Fruit fly (Drosophila melanogaster) whole organism, embryonic: ENCODE data around the gene IntS10.
A peak's percentile ranks its signal among the peaks of the same experiment; 100 is the strongest.

Source experiments
- Abd-B ChIP-seq: fragments of 200-800 bp; sonication (Bioruptor generic); optimal IDR thresholded peaks from 2 replicates; lab custom pipeline; 2018; ENCODE audit warnings: missing biosample characterization, mild to moderate bottlenecking, missing genetic modification characterization, moderate library complexity
- BEAF-32 ChIP-seq: fragments of 200-800 bp; sonication (Bioruptor generic); optimal IDR thresholded peaks from 3 replicates; lab custom pipeline; 2017; ENCODE audit warnings: missing biosample characterization, missing genetic modification characterization, mild to moderate bottlenecking, moderate library complexity, missing genetic modification reagents
- BtbVII ChIP-seq: fragments of 200-800 bp; sonication (Bioruptor generic); optimal IDR thresholded peaks from 3 replicates; lab custom pipeline; 2017; ENCODE audit warnings: missing biosample characterization, mild to moderate bottlenecking, missing genetic modification characterization
- CG10209 ChIP-seq: fragments of 200-800 bp; sonication (Bioruptor generic); optimal IDR thresholded peaks from 3 replicates; lab custom pipeline; 2017; ENCODE audit warnings: missing biosample characterization, mild to moderate bottlenecking, missing genetic modification characterization, missing genetic modification reagents
- CG10431 ChIP-seq: fragments of 200-800 bp; sonication (Bioruptor generic); optimal IDR thresholded peaks from 3 replicates; lab custom pipeline; 2018; ENCODE audit warnings: missing biosample characterization, mild to moderate bottlenecking, missing genetic modification characterization
- CG10654 ChIP-seq: fragments of 200-800 bp; sonication (Bioruptor generic); optimal IDR thresholded peaks from 2 replicates; lab custom pipeline; 2016; ENCODE audit warnings: missing biosample characterization, missing genetic modification characterization
- CG11504 ChIP-seq: fragments of 200-800 bp; sonication (Bioruptor generic); optimal IDR thresholded peaks from 3 replicates; lab custom pipeline; 2019; ENCODE audit warnings: missing biosample characterization, mild to moderate bottlenecking, missing genetic modification characterization, moderate library complexity
- CG14860 ChIP-seq: fragments of 200-800 bp; sonication (Bioruptor generic); IDR thresholded peaks from 3 replicates; pipeline ENCODE4 v1.3.6; 2022; ENCODE audit warnings: missing biosample characterization, missing genetic modification characterization; ENCODE audit not compliant: partially characterized antibody
- CG1603 ChIP-seq: fragments of 200-800 bp; sonication (Bioruptor generic); optimal IDR thresholded peaks from 2 replicates; lab custom pipeline; 2019; ENCODE audit warnings: missing biosample characterization, mild to moderate bottlenecking, missing genetic modification characterization, moderate library complexity
- CG16863 ChIP-seq: fragments of 200-800 bp; sonication (Bioruptor generic); optimal IDR thresholded peaks from 3 replicates; lab custom pipeline; 2016; ENCODE audit warnings: missing biosample characterization, missing genetic modification characterization
- CG17359 ChIP-seq: fragments of 200-800 bp; sonication (Bioruptor generic); optimal IDR thresholded peaks from 3 replicates; lab custom pipeline; 2018; ENCODE audit warnings: missing biosample characterization, mild to moderate bottlenecking, missing genetic modification characterization, moderate library complexity
- CG17568 ChIP-seq: fragments of 200-800 bp; sonication (Bioruptor generic); optimal IDR thresholded peaks from 2 replicates; lab custom pipeline; 2018; ENCODE audit warnings: missing biosample characterization, mild to moderate bottlenecking, missing genetic modification characterization, moderate library complexity
- CG2120 ChIP-seq: fragments of 200-800 bp; sonication (Bioruptor generic); optimal IDR thresholded peaks from 3 replicates; lab custom pipeline; 2016; ENCODE audit warnings: missing biosample characterization, missing genetic modification characterization
- CG2678 ChIP-seq: fragments of 200-800 bp; sonication (Bioruptor generic); optimal IDR thresholded peaks from 3 replicates; lab custom pipeline; 2019; ENCODE audit warnings: missing biosample characterization, mild to moderate bottlenecking, missing genetic modification characterization, moderate library complexity
- CG30403 ChIP-seq: fragments of 200-800 bp; sonication (Bioruptor generic); optimal IDR thresholded peaks from 3 replicates; lab custom pipeline; 2016; ENCODE audit warnings: missing biosample characterization, missing genetic modification characterization
- CG32767 ChIP-seq: fragments of 200-800 bp; sonication (Bioruptor generic); IDR thresholded peaks from 2 replicates; pipeline ENCODE4 v1.3.6; 2022; ENCODE audit warnings: missing biosample characterization, missing genetic modification characterization
- CG33557 ChIP-seq: fragments of 200-800 bp; sonication (Bioruptor generic); optimal IDR thresholded peaks from 2 replicates; lab custom pipeline; 2019; ENCODE audit warnings: missing biosample characterization, mild to moderate bottlenecking, missing genetic modification characterization, moderate library complexity
- CG3847 ChIP-seq: fragments of 200-800 bp; sonication (Bioruptor generic); IDR thresholded peaks from 2 replicates; pipeline ENCODE4 v1.3.6; 2022; ENCODE audit warnings: missing biosample characterization, missing genetic modification characterization
- CG4617 ChIP-seq: fragments of 200-800 bp; sonication (Bioruptor generic); optimal IDR thresholded peaks from 3 replicates; lab custom pipeline; 2016; ENCODE audit warnings: missing biosample characterization, missing genetic modification characterization, borderline replicate concordance
- CG7745 ChIP-seq: fragments of 200-800 bp; sonication (Bioruptor generic); optimal IDR thresholded peaks from 2 replicates; lab custom pipeline; 2018; ENCODE audit warnings: missing biosample characterization, mild to moderate bottlenecking, missing genetic modification characterization, moderate library complexity
- CG8290 ChIP-seq, 3 experiments: fragments of 200-800 bp; sonication (Bioruptor generic); optimal IDR thresholded peaks; 2 replicates each; lab custom pipeline; 2016 to 2019; ENCODE audit warnings: missing biosample characterization in 3 of 3, missing genetic modification characterization in 3 of 3, mild to moderate bottlenecking in 2 of 3, moderate library complexity in 1 of 3
- CG9727 ChIP-seq: fragments of 200-800 bp; sonication (Bioruptor generic); optimal IDR thresholded peaks from 3 replicates; lab custom pipeline; 2017; ENCODE audit warnings: missing biosample characterization, mild to moderate bottlenecking, missing genetic modification characterization
- Chrac-16 ChIP-seq: fragments of 200-800 bp; sonication (Bioruptor generic); optimal IDR thresholded peaks from 3 replicates; lab custom pipeline; 2016; ENCODE audit warnings: missing biosample characterization, missing genetic modification characterization
- HLH4C ChIP-seq: fragments of 200-800 bp; sonication (Bioruptor generic); IDR thresholded peaks from 3 replicates; pipeline ENCODE4 v1.3.6; 2022; ENCODE audit warnings: missing biosample characterization, missing genetic modification characterization; ENCODE audit not compliant: partially characterized antibody
- Hr51 ChIP-seq, 2 experiments: fragments of 200-800 bp; sonication (Bioruptor generic); optimal IDR thresholded peaks; 2 replicates in 1 of 2; 3 replicates in 1 of 2; lab custom pipeline; 2016 to 2018; ENCODE audit warnings: missing biosample characterization in 2 of 2, missing genetic modification characterization in 2 of 2, mild to moderate bottlenecking in 1 of 2, moderate library complexity in 1 of 2
- Med ChIP-seq: fragments of 200-800 bp; sonication (Bioruptor generic); peaks from one replicate; lab custom pipeline; 2016; ENCODE audit warnings: missing biosample characterization, missing genetic modification characterization, mild to moderate bottlenecking, inconsistent platforms, moderate library complexity
- Mrtf ChIP-seq: fragments of 200-800 bp; sonication (Bioruptor generic); IDR thresholded peaks from 3 replicates; pipeline ENCODE4 v1.3.6; 2022; ENCODE audit warnings: missing biosample characterization, missing genetic modification characterization
- NC2β ChIP-seq: fragments of 200-800 bp; sonication (Bioruptor generic); optimal IDR thresholded peaks from 2 replicates; lab custom pipeline; 2016; ENCODE audit warnings: missing biosample characterization, missing genetic modification characterization
- Oli ChIP-seq: fragments of 200-800 bp; sonication (Bioruptor generic); optimal IDR thresholded peaks from 2 replicates; lab custom pipeline; 2018; ENCODE audit warnings: missing biosample characterization, mild to moderate bottlenecking, missing genetic modification characterization, moderate library complexity
- Opbp ChIP-seq: fragments of 200-800 bp; sonication (Bioruptor generic); IDR thresholded peaks from 3 replicates; pipeline ENCODE4 v1.3.6; 2022; ENCODE audit warnings: missing biosample characterization, missing genetic modification characterization; ENCODE audit not compliant: partially characterized antibody
- Rfx ChIP-seq: fragments of 200-800 bp; sonication (Bioruptor generic); IDR thresholded peaks from 2 replicates; pipeline ENCODE4 v1.3.6; 2022; ENCODE audit warnings: missing biosample characterization, missing genetic modification characterization
- Vsx1 ChIP-seq: fragments of 200-800 bp; sonication (Bioruptor generic); optimal IDR thresholded peaks from 2 replicates; lab custom pipeline; 2017; ENCODE audit warnings: missing biosample characterization, mild to moderate bottlenecking, missing genetic modification characterization, missing genetic modification reagents
- amos ChIP-seq: fragments of 200-800 bp; sonication (Bioruptor generic); IDR thresholded peaks from 2 replicates; pipeline ENCODE4 v1.3.6; 2022; ENCODE audit warnings: missing biosample characterization, missing genetic modification characterization; ENCODE audit not compliant: partially characterized antibody
- dm ChIP-seq: fragments of 200-800 bp; sonication (Bioruptor generic); optimal IDR thresholded peaks from 3 replicates; lab custom pipeline; 2016; ENCODE audit warnings: missing biosample characterization, missing genetic modification characterization
- dmrt99B ChIP-seq: fragments of 200-800 bp; sonication (Bioruptor generic); optimal IDR thresholded peaks from 2 replicates; lab custom pipeline; 2018; ENCODE audit warnings: missing biosample characterization, mild to moderate bottlenecking, missing genetic modification characterization, moderate library complexity
- eve ChIP-seq, 2 experiments: fragments of >200 bp; optimal IDR thresholded peaks; 2 replicates each; lab custom pipeline; 2017; ENCODE audit warnings: missing biosample characterization in 2 of 2, missing genetic modification characterization in 2 of 2
- ewg ChIP-seq: fragments of 200-800 bp; sonication (Bioruptor generic); optimal IDR thresholded peaks from 3 replicates; lab custom pipeline; 2017; ENCODE audit warnings: mild to moderate bottlenecking, missing biosample characterization, missing genetic modification reagents, missing genetic modification characterization
- fd64A ChIP-seq: fragments of 200-800 bp; sonication (Bioruptor generic); optimal IDR thresholded peaks from 3 replicates; lab custom pipeline; 2018; ENCODE audit warnings: missing biosample characterization, mild to moderate bottlenecking, missing genetic modification characterization
- grau ChIP-seq: fragments of 200-800 bp; optimal IDR thresholded peaks from 3 replicates; lab custom pipeline; 2019; ENCODE audit warnings: missing biosample characterization, mild to moderate bottlenecking, missing genetic modification characterization, moderate library complexity
- grn ChIP-seq: fragments of 200-800 bp; sonication (Bioruptor generic); optimal IDR thresholded peaks from 3 replicates; lab custom pipeline; 2017; ENCODE audit warnings: missing biosample characterization, missing genetic modification characterization
- gsb ChIP-seq: fragments of 200-800 bp; sonication (Bioruptor generic); IDR thresholded peaks from 2 replicates; pipeline ENCODE4 v1.3.6; 2022; ENCODE audit warnings: missing biosample characterization, missing genetic modification characterization
- lola ChIP-seq, 3 experiments: fragments of >200 bp in 2 of 3; fragments of 200-800 bp in 1 of 3; sonication (Bioruptor generic) in 1 of 3; optimal IDR thresholded peaks; 2 replicates each; lab custom pipeline; 2017 to 2019; ENCODE audit warnings: missing biosample characterization in 3 of 3, missing genetic modification characterization in 3 of 3, mild to moderate bottlenecking in 1 of 3, moderate library complexity in 1 of 3
- prd ChIP-seq, 3 experiments: fragments of >200 bp in 2 of 3; fragments of 200-800 bp in 1 of 3; sonication (Bioruptor generic) in 1 of 3; optimal IDR thresholded peaks in 2 of 3; IDR thresholded peaks in 1 of 3; 2 replicates in 2 of 3; 3 replicates in 1 of 3; pipeline versions ENCODE4 v1.3.6 to Lab custom; 2017 to 2022; ENCODE audit warnings: missing biosample characterization in 1 of 3, missing genetic modification characterization in 1 of 3
- row ChIP-seq: fragments of 200-800 bp; sonication (Bioruptor generic); IDR thresholded peaks from 3 replicates; pipeline ENCODE4 v1.3.6; 2022; ENCODE audit warnings: missing biosample characterization, missing genetic modification characterization
- tio ChIP-seq: fragments of 200-800 bp; sonication (Bioruptor generic); optimal IDR thresholded peaks from 2 replicates; lab custom pipeline; 2017; ENCODE audit warnings: missing biosample characterization, missing genetic modification characterization, inconsistent platforms
- unc-4 ChIP-seq: fragments of 200-800 bp; sonication (Bioruptor generic); IDR thresholded peaks from 2 replicates; pipeline ENCODE4 v1.3.6; 2022; ENCODE audit warnings: missing biosample characterization, missing genetic modification characterization; ENCODE audit not compliant: partially characterized antibody
- usp ChIP-seq: fragments of >200 bp; optimal IDR thresholded peaks from 2 replicates; lab custom pipeline; 2017; ENCODE audit warnings: missing biosample characterization, missing genetic modification characterization
- vvl ChIP-seq: fragments of 200-800 bp; sonication (Bioruptor generic); IDR thresholded peaks from 2 replicates; pipeline ENCODE4 v1.3.6; 2022; ENCODE audit warnings: missing biosample characterization, missing genetic modification characterization

IntS10 gene

DNA sequence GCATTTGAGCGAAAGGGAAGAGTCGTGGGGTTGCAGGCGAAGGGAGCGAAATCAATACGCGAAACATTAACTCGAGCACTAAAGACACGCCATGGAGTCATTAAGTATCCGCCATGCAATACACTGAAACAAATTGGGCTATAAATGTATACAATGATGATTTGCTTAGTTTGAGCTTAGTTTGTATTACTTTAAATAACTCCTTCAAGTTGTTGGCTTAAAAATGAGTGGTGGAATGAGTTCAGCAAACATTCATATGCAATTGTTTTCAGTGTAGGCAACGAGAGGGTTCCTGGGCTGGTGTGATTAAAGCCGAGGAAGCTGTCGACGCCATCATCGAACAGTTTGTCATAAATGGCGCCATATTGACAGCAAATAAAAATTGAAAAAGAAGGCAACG, 8.8 kb upstream of the IntS10 start (continued):
- peak; percentile 65 for TF ChIP-seq Med
- no peak for TF ChIP-seq fd64A
- no peak for TF ChIP-seq CG10431 (GFP tag; lab: Kevin White, UChicago)
- peak; percentile 15 for TF ChIP-seq CG2678 (tag; lab: Kevin White, UChicago)
- no peak for TF ChIP-seq NC2β
- no peak for TF ChIP-seq CG7745
- no peak for TF ChIP-seq CG14860
- TF ChIP-seq CG30403 (GFP tag; lab: Kevin White, UChicago): peak; percentile 17
- TF ChIP-seq Mrtf (GFP tag; lab: Robert Waterston, UW): no peak
- TF ChIP-seq dmrt99B (tag; lab: Kevin White, UChicago): peak; percentile 2
- TF ChIP-seq prd (optimal IDR thresholded peaks at IDR 0.05; lab: Kevin White, UChicago): no peak
- TF ChIP-seq prd (GFP tag; IDR thresholded peaks at IDR 0.05; lab: Robert Waterston, UW): no peak
- TF ChIP-seq CG3847: no peak
- no peak for TF ChIP-seq Chrac-16
- TF ChIP-seq dm (GFP tag; lab: Kevin White, UChicago): no peak
- peak; percentile 26 for TF ChIP-seq CG2120 (GFP tag; lab: Kevin White, UChicago)
- TF ChIP-seq CG4617 (GFP tag; lab: Kevin White, UChicago): no peak
- TF ChIP-seq amos (GFP tag; lab: Robert Waterston, UW): no peak
- 0 out of 3 replicates have a peak, but pooled peaks have one; percentile 18 for TF ChIP-seq row
- TF ChIP-seq CG1603 (tag; lab: Kevin White, UChicago): peak; percentile 28
- TF ChIP-seq CG32767 (GFP tag; lab: Robert Waterston, UW): no peak
- peak; percentile 9 for TF ChIP-seq grau (tag; lab: Kevin White, UChicago)
- no peak for TF ChIP-seq Opbp (GFP tag; lab: Robert Waterston, UW)
- peak; percentile 9 for TF ChIP-seq Abd-B
- no peak for TF ChIP-seq CG10654 (GFP tag; lab: Kevin White, UChicago)
- peak in 1 of 2 experiments; percentile 15 for TF ChIP-seq Hr51 (GFP tag; optimal IDR thresholded peaks at IDR 0.05; lab: Kevin White, UChicago)
- TF ChIP-seq BEAF-32: no peak
- no peak for TF ChIP-seq CG17359 (tag; lab: Kevin White, UChicago)
- peak; percentile 45; the same call in 1 of the 2 replicates for TF ChIP-seq vvl (GFP tag; lab: Robert Waterston, UW)
- no peak for TF ChIP-seq tio
- no peak for TF ChIP-seq BtbVII (GFP tag; lab: Kevin White, UChicago)
- TF ChIP-seq CG17568: no peak
- TF ChIP-seq usp (GFP tag; lab: Kevin White, UChicago): no peak
- no peak for TF ChIP-seq CG16863
- no peak for TF ChIP-seq HLH4C (GFP tag; lab: Robert Waterston, UW)
- no peak for TF ChIP-seq eve (GFP tag; optimal IDR thresholded peaks at IDR 0.05; lab: Kevin White, UChicago)
- TF ChIP-seq CG8290 (GFP tag; optimal IDR thresholded peaks at IDR 0.05; lab: Kevin White, UChicago): no peak
- TF ChIP-seq CG8290 (tag; optimal IDR thresholded peaks at IDR 0.05; lab: Kevin White, UChicago): peak in 1 of 2 experiments; percentile 59
- no peak for TF ChIP-seq CG10209 (GFP tag; lab: Kevin White, UChicago)
- no peak for TF ChIP-seq unc-4 (GFP tag; lab: Robert Waterston, UW)
- 0 out of 2 replicates have a peak, but pooled peaks have one; percentile 12 for TF ChIP-seq Rfx (GFP tag; lab: Robert Waterston, UW)
- TF ChIP-seq grn (GFP tag; lab: Kevin White, UChicago): no peak
- peak; percentile 2 for TF ChIP-seq ewg (GFP tag; lab: Kevin White, UChicago)
- TF ChIP-seq CG9727 (GFP tag; lab: Kevin White, UChicago): no peak
- TF ChIP-seq gsb (GFP tag; lab: Robert Waterston, UW): no peak
- TF ChIP-seq Vsx1 (GFP tag; lab: Kevin White, UChicago): no peak
- TF ChIP-seq CG11504 (tag; lab: Kevin White, UChicago): peak; percentile 11
- no peak for TF ChIP-seq lola (GFP tag; optimal IDR thresholded peaks at IDR 0.05; lab: Kevin White, UChicago)
- peak; percentile 6 for TF ChIP-seq Oli (tag; lab: Kevin White, UChicago)
- no peak for TF ChIP-seq CG33557 (GFP tag; lab: Kevin White, UChicago)
